Fruit fly (Drosophila melanogaster) S2 (cell line): Measurements from ENCODE around the gene smid.

Experiments
- CG8478 ChIP-seq: fragments of >200 bp; optimal IDR thresholded peaks from 2 replicates; lab custom pipeline; 2018
- CTCF ChIP-seq, 2 experiments: fragments of >200 bp; optimal IDR thresholded peaks; 2 replicates each; lab custom pipeline; 2018

- TF ChIP-seq CG8478 (lab: Kevin White, UChicago): no peak
- no peak for TF ChIP-seq CTCF (optimal IDR thresholded peaks at IDR 0.05; lab: Kevin White, UChicago)
Observed at dm6 chr3L:7433325-7433827, 52.0 kb downstream of the smid start.
